Worm (Caenorhabditis elegans) whole organism, dauer: ENCODE results near the gene C18D11.10.
"Not testable (repeated sequence)": the region's sequence is repeated elsewhere in the genome, so short reads cannot be mapped to it uniquely, and the experiment has no call there.

Experiments used
- unc-62 ChIP-seq: sonication (generic microtip); optimal IDR thresholded peaks from 2 replicates; lab custom pipeline; 2017; ENCODE audit warnings: missing biosample characterization, missing genetic modification reagents, missing genetic modification characterization

The C18D11.10 gene

ce11 chrIII:11807418-11807817, at the start of gene C18D11.10:
Gene C18D11.10 (plus strand): TSS chrIII:11807718.
- TF ChIP-seq unc-62 (GFP tag; lab: Kevin White, UChicago), result no peak

DNA sequence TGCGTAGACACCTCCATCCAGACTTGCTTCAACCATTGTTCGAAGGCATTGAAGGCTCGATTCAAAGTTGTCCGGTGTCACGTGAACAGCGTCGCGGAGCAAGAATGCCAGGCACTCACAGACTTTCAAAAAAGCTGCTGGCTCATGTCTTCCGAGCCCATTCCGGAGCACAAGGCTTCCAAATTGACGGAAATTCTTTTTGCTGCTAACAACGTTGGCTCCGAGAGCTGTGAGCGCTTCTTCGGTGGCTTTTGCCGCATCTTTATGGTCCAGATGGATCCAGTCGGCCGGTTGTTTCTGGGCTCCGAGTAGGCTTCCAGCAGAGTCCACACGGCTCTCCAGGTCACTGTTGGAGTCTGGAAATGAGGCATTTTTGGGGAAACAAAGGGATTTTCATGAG, 49.6 kb upstream of the C18D11.10 start:
- no peak for TF ChIP-seq unc-62 (GFP tag; lab: Kevin White, UChicago)

- TF ChIP-seq unc-62 (GFP tag; lab: Kevin White, UChicago), result no peak
These were observed 46.9 kb upstream of the C18D11.10 start for ce11 chrIII:11760634-11761033.

ce11 chrIII:11773581-11773980, 33.9 kb upstream of the C18D11.10 start, which contains the start of gene gbf-1:
Gene gbf-1 (minus strand): TSS chrIII:11773681.
- not testable (repeated sequence) for TF ChIP-seq unc-62 (GFP tag; lab: Kevin White, UChicago)

ce11 chrIII:11774508-11775000, 33.0 kb upstream of the C18D11.10 start, which contains the start of gene immp-1:
Gene immp-1 (plus strand): TSS chrIII:11774950.
- TF ChIP-seq unc-62 (GFP tag; lab: Kevin White, UChicago), result no peak

ce11 chrIII:11777321-11777720, 30.2 kb upstream of the C18D11.10 start, which contains the start of gene mdt-21:
Gene mdt-21 (plus strand): TSS chrIII:11777621.
- TF ChIP-seq unc-62 (GFP tag; lab: Kevin White, UChicago), result no peak

DNA sequence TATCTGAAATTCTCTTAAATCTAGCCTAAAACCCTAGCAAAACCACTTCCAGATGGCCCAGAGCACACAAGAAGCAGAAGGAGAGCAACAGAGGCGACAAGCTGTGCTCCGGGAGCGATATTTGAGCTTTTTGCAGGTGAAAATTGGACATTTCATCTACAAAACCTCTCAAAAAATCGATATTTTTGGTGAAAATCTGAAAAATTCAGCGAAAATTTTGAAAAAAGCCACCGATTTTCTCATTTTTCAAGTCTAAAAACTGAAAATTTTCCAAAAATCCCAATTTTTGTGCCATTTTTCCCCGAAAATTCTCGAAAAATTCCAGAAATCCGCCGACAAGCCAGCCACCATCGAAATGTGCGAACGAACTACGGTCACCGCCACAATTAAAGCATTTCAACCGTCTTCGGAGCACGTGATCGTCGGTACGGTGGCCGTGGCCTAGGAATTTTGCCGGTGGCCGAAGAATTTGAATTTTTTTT, 27.3 kb upstream of the C18D11.10 start, which contains the start of gene C24H11.5:
TSS of gene C24H11.5 (plus strand) at position 51 of the 482 bp plus-strand sequence.
- TF ChIP-seq unc-62 (GFP tag; lab: Kevin White, UChicago), result no peak

- TF ChIP-seq unc-62 (GFP tag; lab: Kevin White, UChicago), result no peak
These were observed 25.7 kb upstream of the C18D11.10 start, which contains the start of gene srd-74 for ce11 chrIII:11781800-11782199. Gene srd-74 (plus strand): TSS chrIII:11782100.

ce11 chrIII:11785961-11786360, 21.6 kb upstream of the C18D11.10 start, which contains the start of gene tbx-38:
Gene tbx-38 (minus strand): TSS chrIII:11786061.
- TF ChIP-seq unc-62 (GFP tag; lab: Kevin White, UChicago), result no peak

- not testable (repeated sequence) for TF ChIP-seq unc-62 (GFP tag; lab: Kevin White, UChicago)
These were observed 20.1 kb upstream of the C18D11.10 start, which contains the start of gene C24H11.1 for ce11 chrIII:11787376-11787775. Gene C24H11.1 (plus strand): TSS chrIII:11787676.

- TF ChIP-seq unc-62 (GFP tag; lab: Kevin White, UChicago), result no peak
These were observed 18.0 kb upstream of the C18D11.10 start for ce11 chrIII:11789480-11789879.

- not testable (repeated sequence) for TF ChIP-seq unc-62 (GFP tag; lab: Kevin White, UChicago)
These were observed 14.9 kb upstream of the C18D11.10 start, which contains the start of gene C24H11.2 for ce11 chrIII:11792295-11793256. Gene C24H11.2 (minus strand): TSS chrIII:11792345.

- no peak for TF ChIP-seq unc-62 (GFP tag; lab: Kevin White, UChicago)
These were observed 13.1 kb upstream of the C18D11.10 start for ce11 chrIII:11794389-11794788.

DNA sequence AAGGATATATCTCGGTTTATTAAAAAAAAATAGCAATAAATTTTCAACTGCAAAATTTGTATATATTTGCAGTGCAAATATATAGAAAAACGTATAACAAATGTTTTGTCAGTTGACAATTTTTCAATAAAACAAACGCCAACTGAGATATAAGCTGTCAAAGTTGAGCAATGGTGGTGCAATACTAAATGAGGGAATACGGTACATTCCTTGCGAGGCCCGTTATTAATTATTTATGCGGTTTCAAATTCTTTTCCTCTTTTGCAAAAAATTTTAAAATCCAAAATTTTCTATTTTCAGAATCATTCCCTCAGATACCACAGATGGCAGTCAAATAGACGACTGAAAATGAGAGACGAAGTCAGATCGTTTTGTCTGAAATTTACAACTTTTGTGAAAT, 12.1 kb upstream of the C18D11.10 start, which contains the start of gene twk-39:
TSS of gene twk-39 (plus strand) at position 301 of the 400 bp plus-strand sequence.
- no peak for TF ChIP-seq unc-62 (GFP tag; lab: Kevin White, UChicago)

ce11 chrIII:11806695-11807094, 823 bp upstream of the C18D11.10 start, which contains the start of gene C18D11.7:
Gene C18D11.7 (minus strand): TSS chrIII:11806795.
- TF ChIP-seq unc-62 (GFP tag; lab: Kevin White, UChicago), result no peak

- TF ChIP-seq unc-62 (GFP tag; lab: Kevin White, UChicago), result no peak
These were observed 1.3 kb downstream of the C18D11.10 start, which contains the start of gene C18D11.9 for ce11 chrIII:11808818-11809217. Gene C18D11.9 (plus strand): TSS chrIII:11809118.
